Worm (Caenorhabditis elegans): ENCODE measurements around the gene ugt-48.

DNA sequence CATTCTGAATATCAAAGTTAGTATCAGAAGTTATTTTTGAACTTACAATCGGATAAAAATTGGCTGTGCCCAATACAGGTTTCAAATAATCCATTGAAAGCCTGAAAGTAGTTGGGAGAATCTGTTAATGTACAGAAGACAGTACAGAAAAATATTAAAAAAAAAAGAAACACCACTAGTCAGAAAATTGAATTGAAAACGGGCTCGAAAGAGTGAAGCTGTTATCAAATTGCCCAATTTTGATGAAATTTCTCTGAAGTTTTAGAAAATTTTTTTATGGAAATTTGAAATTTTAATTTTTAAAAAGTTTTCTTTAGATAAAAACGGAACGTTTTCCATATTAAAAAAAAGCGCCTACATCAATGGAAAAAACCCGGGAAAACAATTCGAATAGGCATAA is 19.3 kb upstream of the ugt-48 start, which contains the start of gene C18C4.7:
- TF ChIP-seq pha-4 (tag; optimal IDR thresholded peaks at IDR 0.05) (no peak), nhr-76 (tag; optimal IDR thresholded peaks at IDR 0.05) (no peak), nhr-28 (tag; optimal IDR thresholded peaks at IDR 0.05) (no peak), elt-1 (tag; optimal IDR thresholded peaks at IDR 0.05; ENCODE audit: borderline replicate concordance, insufficient read depth) (no peak), ces-1 (GFP tag; optimal IDR thresholded peaks at IDR 0.05) (no peak), elt-3 (tag; optimal IDR thresholded peaks at IDR 0.05) (no peak), snpc-4 (tag; optimal IDR thresholded peaks at IDR 0.05) (no peak)

Measured in whole organism, mixed stage, embryonic.